Fruit fly (Drosophila melanogaster) whole organism, embryonic: ENCODE results near the gene CG31957.

Source experiments
- Abd-B ChIP-seq: fragments of 200-800 bp; sonication (Bioruptor generic); optimal IDR thresholded peaks from 2 replicates; lab custom pipeline; 2018; ENCODE audit warnings: missing biosample characterization, mild to moderate bottlenecking, missing genetic modification characterization, moderate library complexity
- Blimp-1 ChIP-seq: fragments of 200-800 bp; sonication (Bioruptor generic); optimal IDR thresholded peaks from 3 replicates; lab custom pipeline; 2018; ENCODE audit warnings: missing biosample characterization, missing genetic modification characterization, mild to moderate bottlenecking, moderate library complexity, missing genetic modification reagents
- CG10462 ChIP-seq: fragments of 200-800 bp; sonication (Bioruptor generic); optimal IDR thresholded peaks from 2 replicates; lab custom pipeline; 2016; ENCODE audit warnings: missing biosample characterization, missing genetic modification characterization
- CG10959 ChIP-seq: fragments of 200-800 bp; sonication (Bioruptor generic); IDR thresholded peaks from 2 replicates; pipeline ENCODE4 v1.3.6; 2022; ENCODE audit warnings: missing biosample characterization, missing genetic modification characterization
- CG11247 ChIP-seq: fragments of 200-800 bp; sonication (Bioruptor generic); IDR thresholded peaks from 2 replicates; pipeline ENCODE4 v1.3.6; 2022; ENCODE audit warnings: missing biosample characterization, missing genetic modification characterization
- CG12942 ChIP-seq: fragments of 200-800 bp; sonication (Bioruptor generic); optimal IDR thresholded peaks from 3 replicates; lab custom pipeline; 2016; ENCODE audit warnings: missing biosample characterization, missing genetic modification characterization
- CG13296 ChIP-seq: fragments of 200-800 bp; sonication (Bioruptor generic); optimal IDR thresholded peaks from 3 replicates; lab custom pipeline; 2018; ENCODE audit warnings: missing biosample characterization, mild to moderate bottlenecking, missing genetic modification characterization
- CG14014 ChIP-seq: fragments of 200-800 bp; sonication (Bioruptor generic); IDR thresholded peaks from 2 replicates; pipeline ENCODE4 v1.3.6; 2022; ENCODE audit warnings: missing biosample characterization, missing genetic modification characterization
- CG14667 ChIP-seq: fragments of 200-800 bp; sonication (Bioruptor generic); IDR thresholded peaks from 2 replicates; pipeline ENCODE4 v1.3.6; 2022; ENCODE audit warnings: missing biosample characterization, missing genetic modification characterization
- CG14710 ChIP-seq: fragments of 200-800 bp; sonication (Bioruptor generic); optimal IDR thresholded peaks from 3 replicates; lab custom pipeline; 2019; ENCODE audit warnings: missing biosample characterization, mild to moderate bottlenecking, missing genetic modification characterization, moderate library complexity
- CG15479 ChIP-seq: fragments of 200-800 bp; sonication (Bioruptor generic); optimal IDR thresholded peaks from 3 replicates; lab custom pipeline; 2019; ENCODE audit warnings: missing biosample characterization, mild to moderate bottlenecking, missing genetic modification characterization, moderate library complexity
- CG1603 ChIP-seq: fragments of 200-800 bp; sonication (Bioruptor generic); optimal IDR thresholded peaks from 2 replicates; lab custom pipeline; 2019; ENCODE audit warnings: missing biosample characterization, mild to moderate bottlenecking, missing genetic modification characterization, moderate library complexity
- CG17186 ChIP-seq: fragments of 200-800 bp; sonication (Bioruptor generic); optimal IDR thresholded peaks from 3 replicates; lab custom pipeline; 2017; ENCODE audit warnings: missing biosample characterization, missing genetic modification reagents, missing genetic modification characterization
- CG17328 ChIP-seq: fragments of 200-800 bp; sonication (Bioruptor generic); IDR thresholded peaks from 2 replicates; pipeline ENCODE4 v1.3.6; 2022; ENCODE audit warnings: missing biosample characterization, missing genetic modification characterization
- CG17359 ChIP-seq: fragments of 200-800 bp; sonication (Bioruptor generic); optimal IDR thresholded peaks from 3 replicates; lab custom pipeline; 2018; ENCODE audit warnings: missing biosample characterization, mild to moderate bottlenecking, missing genetic modification characterization, moderate library complexity
- CG2199 ChIP-seq: fragments of 200-800 bp; sonication (Bioruptor generic); IDR thresholded peaks from 3 replicates; pipeline ENCODE4 v1.3.6; 2022; ENCODE audit warnings: missing biosample characterization, missing genetic modification characterization
- CG2202 ChIP-seq: fragments of 200-800 bp; sonication (Bioruptor generic); optimal IDR thresholded peaks from 2 replicates; lab custom pipeline; 2018; ENCODE audit warnings: missing biosample characterization, mild to moderate bottlenecking, missing genetic modification characterization
- CoRest ChIP-seq: fragments of 200-800 bp; sonication (Bioruptor generic); optimal IDR thresholded peaks from 3 replicates; lab custom pipeline; 2018; ENCODE audit warnings: missing biosample characterization, mild to moderate bottlenecking, missing genetic modification characterization, moderate library complexity
- CrebB ChIP-seq: fragments of 200-800 bp; sonication (Bioruptor generic); optimal IDR thresholded peaks from 3 replicates; lab custom pipeline; 2018; ENCODE audit warnings: missing biosample characterization, mild to moderate bottlenecking, missing genetic modification characterization
- H2.0 ChIP-seq: fragments of 200-800 bp; sonication (Bioruptor generic); IDR thresholded peaks from 2 replicates; pipeline ENCODE4 v1.3.6; 2022; ENCODE audit warnings: missing biosample characterization, missing genetic modification characterization
- Hr51 ChIP-seq, 2 experiments: fragments of 200-800 bp; sonication (Bioruptor generic); optimal IDR thresholded peaks; 2 replicates in 1 of 2; 3 replicates in 1 of 2; lab custom pipeline; 2016 to 2018; ENCODE audit warnings: missing biosample characterization in 2 of 2, missing genetic modification characterization in 2 of 2, mild to moderate bottlenecking in 1 of 2, moderate library complexity in 1 of 2
- Mad ChIP-seq: fragments of 200-800 bp; sonication (Bioruptor generic); optimal IDR thresholded peaks from 2 replicates; lab custom pipeline; 2016; ENCODE audit warnings: missing biosample characterization, missing genetic modification characterization
- Med ChIP-seq: fragments of 200-800 bp; sonication (Bioruptor generic); peaks from one replicate; lab custom pipeline; 2016; ENCODE audit warnings: missing biosample characterization, missing genetic modification characterization, mild to moderate bottlenecking, inconsistent platforms, moderate library complexity
- Neu2 ChIP-seq: fragments of 200-800 bp; sonication (Bioruptor generic); optimal IDR thresholded peaks from 3 replicates; lab custom pipeline; 2016; ENCODE audit warnings: missing biosample characterization, missing genetic modification characterization, borderline replicate concordance
- Ssrp ChIP-seq: fragments of 200-800 bp; sonication (Bioruptor generic); optimal IDR thresholded peaks from 2 replicates; lab custom pipeline; 2018; ENCODE audit warnings: missing biosample characterization, mild to moderate bottlenecking, missing genetic modification characterization, moderate library complexity
- Stat92E ChIP-seq, 3 experiments: fragments of >200 bp in 2 of 3; fragments of 200-800 bp in 1 of 3; sonication (Bioruptor generic) in 1 of 3; optimal IDR thresholded peaks; 2 replicates each; lab custom pipeline; 2017 to 2019; ENCODE audit warnings: missing biosample characterization in 3 of 3, missing genetic modification characterization in 3 of 3, mild to moderate bottlenecking in 1 of 3, moderate library complexity in 1 of 3
- Vsx1 ChIP-seq: fragments of 200-800 bp; sonication (Bioruptor generic); optimal IDR thresholded peaks from 2 replicates; lab custom pipeline; 2017; ENCODE audit warnings: missing biosample characterization, mild to moderate bottlenecking, missing genetic modification characterization, missing genetic modification reagents
- amos ChIP-seq: fragments of 200-800 bp; sonication (Bioruptor generic); IDR thresholded peaks from 2 replicates; pipeline ENCODE4 v1.3.6; 2022; ENCODE audit warnings: missing biosample characterization, missing genetic modification characterization; ENCODE audit not compliant: partially characterized antibody
- btn ChIP-seq: fragments of 200-800 bp; sonication (Bioruptor generic); optimal IDR thresholded peaks from 2 replicates; lab custom pipeline; 2016; ENCODE audit warnings: missing biosample characterization, missing genetic modification characterization
- croc ChIP-seq: fragments of 200-800 bp; sonication (Bioruptor generic); conservative IDR thresholded peaks from 3 replicates; pipeline ENCODE4 v1.3.6; 2022; ENCODE audit warnings: missing biosample characterization, missing genetic modification characterization
- dmrt11E ChIP-seq: fragments of 200-800 bp; sonication (Bioruptor generic); optimal IDR thresholded peaks from 3 replicates; lab custom pipeline; 2018; ENCODE audit warnings: missing biosample characterization, mild to moderate bottlenecking, missing genetic modification characterization, moderate library complexity
- emc ChIP-seq: fragments of 200-800 bp; sonication (Bioruptor generic); optimal IDR thresholded peaks from 2 replicates; lab custom pipeline; 2016; ENCODE audit warnings: missing biosample characterization, missing genetic modification characterization
- gcm ChIP-seq: fragments of 200-800 bp; sonication (Bioruptor generic); optimal IDR thresholded peaks from 2 replicates; lab custom pipeline; 2019; ENCODE audit warnings: missing biosample characterization, mild to moderate bottlenecking, missing genetic modification characterization, moderate library complexity
- gem ChIP-seq: fragments of 200-800 bp; sonication (Bioruptor generic); optimal IDR thresholded peaks from 2 replicates; lab custom pipeline; 2019; ENCODE audit warnings: missing biosample characterization, mild to moderate bottlenecking, missing genetic modification characterization, moderate library complexity
- ham ChIP-seq: fragments of 200-800 bp; sonication (Bioruptor generic); IDR thresholded peaks from 2 replicates; pipeline ENCODE4 v1.3.6; 2022; ENCODE audit warnings: missing biosample characterization, missing genetic modification characterization
- lilli ChIP-seq: fragments of 200-800 bp; sonication (Bioruptor generic); optimal IDR thresholded peaks from 3 replicates; lab custom pipeline; 2016; ENCODE audit warnings: missing biosample characterization, missing genetic modification characterization
- nmo ChIP-seq: fragments of 200-800 bp; sonication (Bioruptor generic); optimal IDR thresholded peaks from 2 replicates; lab custom pipeline; 2018; ENCODE audit warnings: missing biosample characterization, mild to moderate bottlenecking, missing genetic modification characterization, moderate library complexity
- nom ChIP-seq: fragments of 200-800 bp; sonication (Bioruptor generic); optimal IDR thresholded peaks from 2 replicates; lab custom pipeline; 2017; ENCODE audit warnings: missing biosample characterization, missing genetic modification characterization, mild to moderate bottlenecking, moderate library complexity, missing genetic modification reagents
- phol ChIP-seq: fragments of 200-800 bp; sonication (Bioruptor generic); optimal IDR thresholded peaks from 3 replicates; lab custom pipeline; 2018; ENCODE audit warnings: missing biosample characterization, mild to moderate bottlenecking, missing genetic modification characterization, moderate library complexity
- pzg ChIP-seq: fragments of 200-800 bp; sonication (Bioruptor generic); optimal IDR thresholded peaks from 3 replicates; lab custom pipeline; 2018; ENCODE audit warnings: missing biosample characterization, mild to moderate bottlenecking, missing genetic modification characterization, moderate library complexity
- sisA ChIP-seq: fragments of 200-800 bp; sonication (Bioruptor generic); IDR thresholded peaks from 2 replicates; pipeline ENCODE4 v1.3.6; 2022; ENCODE audit warnings: missing biosample characterization, missing genetic modification characterization
- sqz ChIP-seq: fragments of 200-800 bp; sonication (Bioruptor generic); optimal IDR thresholded peaks from 3 replicates; lab custom pipeline; 2018; ENCODE audit warnings: missing biosample characterization, mild to moderate bottlenecking, missing genetic modification characterization
- tin ChIP-seq: fragments of 200-800 bp; sonication (Bioruptor generic); optimal IDR thresholded peaks from 3 replicates; lab custom pipeline; 2016; ENCODE audit warnings: missing biosample characterization, missing genetic modification characterization
- unc-4 ChIP-seq: fragments of 200-800 bp; sonication (Bioruptor generic); IDR thresholded peaks from 2 replicates; pipeline ENCODE4 v1.3.6; 2022; ENCODE audit warnings: missing biosample characterization, missing genetic modification characterization; ENCODE audit not compliant: partially characterized antibody
- unpg ChIP-seq: fragments of 200-800 bp; sonication (Bioruptor generic); optimal IDR thresholded peaks from 3 replicates; lab custom pipeline; 2018; ENCODE audit warnings: missing biosample characterization, mild to moderate bottlenecking, missing genetic modification characterization, moderate library complexity
- vvl ChIP-seq: fragments of 200-800 bp; sonication (Bioruptor generic); IDR thresholded peaks from 2 replicates; pipeline ENCODE4 v1.3.6; 2022; ENCODE audit warnings: missing biosample characterization, missing genetic modification characterization
- wdn ChIP-seq: fragments of 200-800 bp; sonication (Bioruptor generic); IDR thresholded peaks from 2 replicates; pipeline ENCODE4 v1.3.6; 2022; ENCODE audit warnings: missing biosample characterization, missing genetic modification characterization
- yki ChIP-seq: fragments of >200 bp; optimal IDR thresholded peaks from 3 replicates; lab custom pipeline; 2018
- zfh2 ChIP-seq: fragments of 200-800 bp; sonication (Bioruptor generic); optimal IDR thresholded peaks from 2 replicates; lab custom pipeline; 2016; ENCODE audit warnings: missing biosample characterization, missing genetic modification characterization

The CG31957 gene

dm6 chr2L:3844898-3845713 lies 27.2 kb downstream of the CG31957 start (continued):
- TF ChIP-seq CG1603 (peak; percentile 11), Vsx1 (GFP tag; lab: Kevin White, UChicago) (no peak), CG14014 (no peak), CG2199 (no peak), CoRest (peak; percentile 20), CG17359 (no peak), gcm (GFP tag; lab: Kevin White, UChicago) (peak; percentile 16), dmrt11E (tag; lab: Kevin White, UChicago) (peak; percentile 74), emc (GFP tag; lab: Kevin White, UChicago) (no peak), tin (no peak), unc-4 (GFP tag; lab: Robert Waterston, UW) (no peak), CG11247 (no peak), Neu2 (GFP tag; lab: Kevin White, UChicago) (no peak), wdn (GFP tag; lab: Robert Waterston, UW) (no peak), amos (GFP tag; lab: Robert Waterston, UW) (no peak), sisA (GFP tag; lab: Robert Waterston, UW) (no peak), CG15479 (GFP tag; lab: Kevin White, UChicago) (no peak), nom (GFP tag; lab: Kevin White, UChicago) (no peak), lilli (GFP tag; lab: Kevin White, UChicago) (no peak), Ssrp (peak; percentile 33), zfh2 (no peak), vvl (GFP tag; lab: Robert Waterston, UW) (no peak), gem (tag; lab: Kevin White, UChicago) (peak; percentile 63), croc (GFP tag; lab: Robert Waterston, UW) (no peak), CG17328 (GFP tag; lab: Robert Waterston, UW) (peak; percentile 23; the same call in 1 of the 2 replicates), sqz (GFP tag; lab: Kevin White, UChicago) (no peak), Blimp-1 (GFP tag; lab: Kevin White, UChicago) (peak; percentile 32), H2.0 (GFP tag; lab: Robert Waterston, UW) (no peak), Abd-B (GFP tag; lab: Kevin White, UChicago) (no peak), ham (GFP tag; lab: Robert Waterston, UW) (no peak), CG2202 (tag; lab: Kevin White, UChicago) (no peak), Hr51 (GFP tag; optimal IDR thresholded peaks at IDR 0.05; lab: Kevin White, UChicago) (no peak), pzg (GFP tag; lab: Kevin White, UChicago) (no peak), Stat92E (GFP tag; optimal IDR thresholded peaks at IDR 0.05; lab: Kevin White, UChicago) (no peak), Mad (GFP tag; lab: Kevin White, UChicago) (no peak), CG14667 (no peak), nmo (GFP tag; lab: Kevin White, UChicago) (peak; percentile 33), CrebB (tag; lab: Kevin White, UChicago) (no peak), yki (lab: Kevin White, UChicago) (no peak), CG12942 (GFP tag; lab: Kevin White, UChicago) (no peak), phol (tag; lab: Kevin White, UChicago) (peak; percentile 36), CG10959 (GFP tag; lab: Robert Waterston, UW) (no peak), CG10462 (GFP tag; lab: Kevin White, UChicago) (no peak), btn (no peak), CG17186 (no peak), unpg (GFP tag; lab: Kevin White, UChicago) (peak; percentile 24), Med (GFP tag; lab: Kevin White, UChicago) (no peak), CG13296 (GFP tag; lab: Kevin White, UChicago) (no peak), CG14710 (peak; percentile 42)
